Fruit fly (Drosophila melanogaster) whole organism, embryonic: ENCODE results near the gene MTF-1.
A peak's percentile ranks its signal among the peaks of the same experiment; 100 is the strongest.

Experiments used
- CG10267 ChIP-seq: fragments of 200-800 bp; sonication (Bioruptor generic); optimal IDR thresholded peaks from 2 replicates; lab custom pipeline; 2018; ENCODE audit warnings: missing biosample characterization, mild to moderate bottlenecking, missing genetic modification characterization, moderate library complexity
- CG10321 ChIP-seq: fragments of 200-800 bp; sonication (Bioruptor generic); IDR thresholded peaks from 2 replicates; pipeline ENCODE4 v1.3.6; 2022; ENCODE audit warnings: missing biosample characterization, missing genetic modification characterization
- CG11723 ChIP-seq: fragments of 200-800 bp; sonication (Bioruptor generic); optimal IDR thresholded peaks from 2 replicates; lab custom pipeline; 2017; ENCODE audit warnings: missing biosample characterization, mild to moderate bottlenecking, missing genetic modification characterization
- CG12744 ChIP-seq: fragments of 200-800 bp; sonication (Bioruptor generic); optimal IDR thresholded peaks from 2 replicates; lab custom pipeline; 2016; ENCODE audit warnings: missing biosample characterization, missing genetic modification characterization
- CG15601 ChIP-seq: fragments of 200-800 bp; sonication (Bioruptor generic); optimal IDR thresholded peaks from 3 replicates; lab custom pipeline; 2019; ENCODE audit warnings: missing biosample characterization, mild to moderate bottlenecking, missing genetic modification characterization, moderate library complexity
- CG18764 ChIP-seq: fragments of 200-800 bp; sonication (Bioruptor generic); optimal IDR thresholded peaks from 3 replicates; lab custom pipeline; 2016; ENCODE audit warnings: missing biosample characterization, missing genetic modification characterization
- CG2116 ChIP-seq: fragments of 200-800 bp; sonication (Bioruptor generic); optimal IDR thresholded peaks from 3 replicates; lab custom pipeline; 2018; ENCODE audit warnings: missing biosample characterization, mild to moderate bottlenecking, missing genetic modification characterization
- CG33557 ChIP-seq: fragments of 200-800 bp; sonication (Bioruptor generic); optimal IDR thresholded peaks from 2 replicates; lab custom pipeline; 2019; ENCODE audit warnings: missing biosample characterization, mild to moderate bottlenecking, missing genetic modification characterization, moderate library complexity
- CG3838 ChIP-seq: fragments of 200-800 bp; sonication (Bioruptor generic); optimal IDR thresholded peaks from 3 replicates; lab custom pipeline; 2016; ENCODE audit warnings: missing biosample characterization, missing genetic modification characterization
- CG4404 ChIP-seq: fragments of 200-800 bp; sonication (Bioruptor generic); IDR thresholded peaks from 2 replicates; pipeline ENCODE4 v1.3.6; 2022; ENCODE audit warnings: missing biosample characterization, missing genetic modification characterization
- CG4707 ChIP-seq: fragments of 200-800 bp; sonication (Bioruptor generic); optimal IDR thresholded peaks from 2 replicates; lab custom pipeline; 2018; ENCODE audit warnings: missing biosample characterization, mild to moderate bottlenecking, missing genetic modification characterization, moderate library complexity
- CG4854 ChIP-seq: fragments of 200-800 bp; sonication (Bioruptor generic); optimal IDR thresholded peaks from 2 replicates; lab custom pipeline; 2016; ENCODE audit warnings: missing biosample characterization, missing genetic modification characterization, inconsistent platforms
- CG6175 ChIP-seq: fragments of 200-800 bp; sonication (Bioruptor generic); IDR thresholded peaks from 3 replicates; pipeline ENCODE4 v1.3.6; 2022; ENCODE audit warnings: missing biosample characterization, missing genetic modification characterization
- CG7745 ChIP-seq: fragments of 200-800 bp; sonication (Bioruptor generic); optimal IDR thresholded peaks from 2 replicates; lab custom pipeline; 2018; ENCODE audit warnings: missing biosample characterization, mild to moderate bottlenecking, missing genetic modification characterization, moderate library complexity
- CG7839 ChIP-seq: fragments of 200-800 bp; sonication (Bioruptor generic); optimal IDR thresholded peaks from 3 replicates; lab custom pipeline; 2018; ENCODE audit warnings: missing biosample characterization, mild to moderate bottlenecking, missing genetic modification characterization, moderate library complexity
- CG7987 ChIP-seq: fragments of 200-800 bp; sonication (Bioruptor generic); optimal IDR thresholded peaks from 2 replicates; lab custom pipeline; 2018; ENCODE audit warnings: missing biosample characterization, mild to moderate bottlenecking, missing genetic modification characterization, moderate library complexity
- D19B ChIP-seq: fragments of 200-800 bp; sonication (Bioruptor generic); optimal IDR thresholded peaks from 2 replicates; lab custom pipeline; 2017; ENCODE audit warnings: missing biosample characterization, mild to moderate bottlenecking, missing genetic modification characterization
- E2f2 ChIP-seq: fragments of 200-800 bp; sonication (Bioruptor generic); IDR thresholded peaks from 2 replicates; pipeline ENCODE4 v1.3.6; 2022; ENCODE audit warnings: missing biosample characterization, missing genetic modification characterization
- H2.0 ChIP-seq: fragments of 200-800 bp; sonication (Bioruptor generic); IDR thresholded peaks from 2 replicates; pipeline ENCODE4 v1.3.6; 2022; ENCODE audit warnings: missing biosample characterization, missing genetic modification characterization
- Hand ChIP-seq: fragments of 200-800 bp; sonication (Bioruptor generic); optimal IDR thresholded peaks from 2 replicates; lab custom pipeline; 2017; ENCODE audit warnings: mild to moderate bottlenecking, missing biosample characterization, missing genetic modification reagents, missing genetic modification characterization
- Hey ChIP-seq: fragments of 200-800 bp; sonication (Bioruptor generic); optimal IDR thresholded peaks from 3 replicates; lab custom pipeline; 2018; ENCODE audit warnings: missing biosample characterization, mild to moderate bottlenecking, missing genetic modification characterization
- MESR4 ChIP-seq: fragments of 200-800 bp; sonication (Bioruptor generic); optimal IDR thresholded peaks from 2 replicates; lab custom pipeline; 2018; ENCODE audit warnings: missing biosample characterization, mild to moderate bottlenecking, missing genetic modification characterization, moderate library complexity
- Med ChIP-seq: fragments of 200-800 bp; sonication (Bioruptor generic); peaks from one replicate; lab custom pipeline; 2016; ENCODE audit warnings: missing biosample characterization, missing genetic modification characterization, mild to moderate bottlenecking, inconsistent platforms, moderate library complexity
- Mrtf ChIP-seq: fragments of 200-800 bp; sonication (Bioruptor generic); IDR thresholded peaks from 3 replicates; pipeline ENCODE4 v1.3.6; 2022; ENCODE audit warnings: missing biosample characterization, missing genetic modification characterization
- NC2β ChIP-seq: fragments of 200-800 bp; sonication (Bioruptor generic); optimal IDR thresholded peaks from 2 replicates; lab custom pipeline; 2016; ENCODE audit warnings: missing biosample characterization, missing genetic modification characterization
- Side ChIP-seq: fragments of 200-800 bp; sonication (Bioruptor generic); optimal IDR thresholded peaks from 2 replicates; lab custom pipeline; 2016; ENCODE audit warnings: missing biosample characterization, missing genetic modification characterization
- Sox102F ChIP-seq: fragments of 200-800 bp; sonication (Bioruptor generic); optimal IDR thresholded peaks from 2 replicates; lab custom pipeline; 2018; ENCODE audit warnings: missing biosample characterization, mild to moderate bottlenecking, missing genetic modification characterization, moderate library complexity
- Sry-β ChIP-seq: fragments of 200-800 bp; sonication (Bioruptor generic); optimal IDR thresholded peaks from 2 replicates; lab custom pipeline; 2018; ENCODE audit warnings: missing biosample characterization, mild to moderate bottlenecking, missing genetic modification characterization, moderate library complexity
- ara ChIP-seq: fragments of 200-800 bp; sonication (Bioruptor generic); IDR thresholded peaks from 2 replicates; pipeline ENCODE4 v1.3.6; 2022; ENCODE audit warnings: missing biosample characterization, missing genetic modification characterization
- ash1 ChIP-seq: fragments of 200-800 bp; sonication (Bioruptor generic); optimal IDR thresholded peaks from 2 replicates; lab custom pipeline; 2018; ENCODE audit warnings: missing biosample characterization, mild to moderate bottlenecking, missing genetic modification characterization
- az2 ChIP-seq: fragments of 200-800 bp; sonication (Bioruptor generic); optimal IDR thresholded peaks from 3 replicates; lab custom pipeline; 2016; ENCODE audit warnings: missing biosample characterization, missing genetic modification characterization
- chif ChIP-seq, 2 experiments: fragments of 200-800 bp; sonication (Bioruptor generic); optimal IDR thresholded peaks; 3 replicates each; lab custom pipeline; 2016; ENCODE audit warnings: missing biosample characterization in 2 of 2, missing genetic modification characterization in 2 of 2
- chn ChIP-seq: fragments of 200-800 bp; sonication (Bioruptor generic); optimal IDR thresholded peaks from 2 replicates; lab custom pipeline; 2016; ENCODE audit warnings: missing biosample characterization, missing genetic modification characterization
- ci ChIP-seq: fragments of 200-800 bp; sonication (Bioruptor generic); IDR thresholded peaks from 3 replicates; pipeline ENCODE4 v1.3.6; 2022; ENCODE audit warnings: missing biosample characterization, missing genetic modification characterization
- dati ChIP-seq: fragments of 200-800 bp; sonication (Bioruptor generic); IDR thresholded peaks from 2 replicates; pipeline ENCODE4 v1.3.6; 2022; ENCODE audit warnings: missing biosample characterization, missing genetic modification characterization
- fd64A ChIP-seq: fragments of 200-800 bp; sonication (Bioruptor generic); optimal IDR thresholded peaks from 3 replicates; lab custom pipeline; 2018; ENCODE audit warnings: missing biosample characterization, mild to moderate bottlenecking, missing genetic modification characterization
- fd96Cb ChIP-seq: fragments of 200-800 bp; sonication (Bioruptor generic); optimal IDR thresholded peaks from 2 replicates; lab custom pipeline; 2018; ENCODE audit warnings: missing biosample characterization, mild to moderate bottlenecking, missing genetic modification characterization, moderate library complexity
- ftz-f1 ChIP-seq: fragments of 200-800 bp; sonication (Bioruptor generic); optimal IDR thresholded peaks from 2 replicates; lab custom pipeline; 2016; ENCODE audit warnings: missing biosample characterization, missing genetic modification characterization
- fu2 ChIP-seq: fragments of 200-800 bp; sonication (Bioruptor generic); optimal IDR thresholded peaks from 2 replicates; lab custom pipeline; 2016; ENCODE audit warnings: missing biosample characterization, missing genetic modification characterization
- gro ChIP-seq: fragments of 200-800 bp; sonication (Bioruptor generic); optimal IDR thresholded peaks from 2 replicates; lab custom pipeline; 2016; ENCODE audit warnings: missing biosample characterization, missing genetic modification characterization
- hb ChIP-seq: fragments of 200-800 bp; sonication (Bioruptor generic); IDR thresholded peaks from 3 replicates; pipeline ENCODE4 v1.3.6; 2022; ENCODE audit warnings: missing biosample characterization, missing genetic modification characterization; ENCODE audit not compliant: partially characterized antibody
- jumu ChIP-seq: fragments of 200-800 bp; sonication (Bioruptor generic); optimal IDR thresholded peaks from 3 replicates; lab custom pipeline; 2016; ENCODE audit warnings: missing biosample characterization, missing genetic modification characterization
- kay ChIP-seq: fragments of 200-800 bp; sonication (Bioruptor generic); optimal IDR thresholded peaks from 2 replicates; lab custom pipeline; 2016; ENCODE audit warnings: missing biosample characterization, missing genetic modification characterization
- lmd ChIP-seq: fragments of 200-800 bp; sonication (Bioruptor generic); IDR thresholded peaks from 2 replicates; pipeline ENCODE4 v1.3.6; 2022; ENCODE audit warnings: missing biosample characterization, missing genetic modification characterization
- pb ChIP-seq: fragments of 200-800 bp; sonication (Bioruptor generic); optimal IDR thresholded peaks from 3 replicates; lab custom pipeline; 2016; ENCODE audit warnings: missing biosample characterization, missing genetic modification characterization
- pho ChIP-seq: fragments of 200-800 bp; sonication (Bioruptor generic); optimal IDR thresholded peaks from 2 replicates; lab custom pipeline; 2016; ENCODE audit warnings: missing biosample characterization, missing genetic modification characterization
- psq ChIP-seq: fragments of 200-800 bp; sonication (Bioruptor generic); optimal IDR thresholded peaks from 2 replicates; lab custom pipeline; 2017; ENCODE audit warnings: missing biosample characterization, missing genetic modification characterization
- salm ChIP-seq: fragments of 200-800 bp; sonication (Bioruptor generic); optimal IDR thresholded peaks from 2 replicates; lab custom pipeline; 2018; ENCODE audit warnings: missing biosample characterization, mild to moderate bottlenecking, missing genetic modification characterization
- sens ChIP-seq: fragments of 200-800 bp; sonication (Bioruptor generic); peaks from one replicate; lab custom pipeline; 2016; ENCODE audit warnings: missing biosample characterization, missing genetic modification characterization
- tio ChIP-seq: fragments of 200-800 bp; sonication (Bioruptor generic); optimal IDR thresholded peaks from 2 replicates; lab custom pipeline; 2017; ENCODE audit warnings: missing biosample characterization, missing genetic modification characterization, inconsistent platforms
- tx ChIP-seq: fragments of 200-800 bp; sonication (Bioruptor generic); optimal IDR thresholded peaks from 2 replicates; lab custom pipeline; 2016; ENCODE audit warnings: missing biosample characterization, missing genetic modification characterization
- unpg ChIP-seq: fragments of 200-800 bp; sonication (Bioruptor generic); optimal IDR thresholded peaks from 3 replicates; lab custom pipeline; 2018; ENCODE audit warnings: missing biosample characterization, mild to moderate bottlenecking, missing genetic modification characterization, moderate library complexity

Gene MTF-1

dm6 chr3L:9435315-9435714, 5.2 kb downstream of the MTF-1 start, which contains the start of gene CG42526:
CG42526 (minus strand) TSS chr3L:9435399.
- TF ChIP-seq ara (no peak), CG7987 (no peak), salm (no peak), lmd (GFP tag; lab: Robert Waterston, UW) (no peak), Hey (tag; lab: Kevin White, UChicago) (no peak), pb (peak; percentile 5), CG11723 (GFP tag; lab: Kevin White, UChicago) (peak; percentile 33), psq (GFP tag; lab: Kevin White, UChicago) (no peak), Sry-β (no peak), fd64A (GFP tag; lab: Kevin White, UChicago) (no peak), CG12744 (peak; percentile 36), ash1 (GFP tag; lab: Kevin White, UChicago) (no peak), E2f2 (GFP tag; lab: Robert Waterston, UW) (peak; percentile 84), H2.0 (GFP tag; lab: Robert Waterston, UW) (peak; percentile 66), CG4404 (no peak), CG3838 (GFP tag; lab: Kevin White, UChicago) (no peak), ftz-f1 (GFP tag; lab: Kevin White, UChicago) (no peak), CG4707 (GFP tag; lab: Kevin White, UChicago) (no peak), CG18764 (no peak), chn (GFP tag; lab: Kevin White, UChicago) (no peak), fd96Cb (no peak), dati (no peak), ci (peak; percentile 70), CG6175 (GFP tag; lab: Robert Waterston, UW) (no peak), fu2 (GFP tag; lab: Kevin White, UChicago) (peak; percentile 6), CG7745 (tag; lab: Kevin White, UChicago) (no peak), pho (GFP tag; lab: Kevin White, UChicago) (peak; percentile 56), CG10267 (tag; lab: Kevin White, UChicago) (peak; percentile 93), chif (GFP tag; optimal IDR thresholded peaks at IDR 0.05; lab: Kevin White, UChicago) (peak in 1 of 2 experiments; percentile 39), gro (GFP tag; lab: Kevin White, UChicago) (no peak), Hand (no peak), CG15601 (tag; lab: Kevin White, UChicago) (no peak), MESR4 (peak; percentile 22), CG2116 (GFP tag; lab: Kevin White, UChicago) (peak; percentile 71), Med (peak; percentile 96), CG10321 (GFP tag; lab: Robert Waterston, UW) (0 out of 2 replicates have a peak, but pooled peaks have one; percentile 11), Mrtf (GFP tag; lab: Robert Waterston, UW) (no peak), sens (GFP tag; lab: Kevin White, UChicago) (peak; percentile 80), hb (GFP tag; lab: Robert Waterston, UW) (0 out of 3 replicates have a peak, but pooled peaks have one; percentile 31), jumu (GFP tag; lab: Kevin White, UChicago) (no peak), D19B (GFP tag; lab: Kevin White, UChicago) (no peak), az2 (GFP tag; lab: Kevin White, UChicago) (peak; percentile 34), tx (GFP tag; lab: Kevin White, UChicago) (peak; percentile 43), NC2β (GFP tag; lab: Kevin White, UChicago) (peak; percentile 24), CG4854 (GFP tag; lab: Kevin White, UChicago) (peak; percentile 34), Side (no peak), tio (GFP tag; lab: Kevin White, UChicago) (no peak), CG7839 (tag; lab: Kevin White, UChicago) (no peak), Sox102F (GFP tag; lab: Kevin White, UChicago) (peak; percentile 30), unpg (peak; percentile 43), CG33557 (no peak), kay (GFP tag; lab: Kevin White, UChicago) (no peak)
